Worm (Caenorhabditis elegans) whole organism, young adult: ENCODE measurements around the gene Y49F6C.6.

Source experiments
- B0019.2 ChIP-seq: fragments of 200-800 bp; sonication (Bioruptor generic); conservative IDR thresholded peaks from 2 replicates; pipeline ENCODE4 v1.3.6; 2022; ENCODE audit warnings: missing genetic modification reagents, missing genetic modification characterization, missing compliant biosample characterization
- D2030.7 ChIP-seq: fragments of 200-800 bp; sonication (Bioruptor generic); IDR thresholded peaks from 2 replicates; pipeline ENCODE4 v1.3.6; 2022; ENCODE audit warnings: missing genetic modification reagents, missing genetic modification characterization, missing compliant biosample characterization
- F22D6.2 ChIP-seq: sonication (generic microtip); optimal IDR thresholded peaks from 2 replicates; lab custom pipeline; 2016; ENCODE audit warnings: mild to moderate bottlenecking, missing genetic modification characterization, missing compliant biosample characterization
- F23B12.7 ChIP-seq: sonication (generic microtip); optimal IDR thresholded peaks from 2 replicates; lab custom pipeline; 2017; ENCODE audit warnings: missing genetic modification characterization, mild to moderate bottlenecking, missing compliant biosample characterization, antibody characterized with exemption, moderate library complexity; ENCODE audit not compliant: insufficient read depth
- F39B2.1 ChIP-seq: fragments of 200-800 bp; sonication (Bioruptor generic); IDR thresholded peaks from 2 replicates; pipeline ENCODE4 v1.3.6; 2022; ENCODE audit warnings: missing genetic modification reagents, missing genetic modification characterization, missing compliant biosample characterization
- F55B11.4 ChIP-seq: sonication (generic microtip); optimal IDR thresholded peaks from 2 replicates; lab custom pipeline; 2016; ENCODE audit warnings: missing compliant biosample characterization, missing genetic modification characterization, borderline replicate concordance; ENCODE audit not compliant: insufficient read depth
- F57C9.4 ChIP-seq: sonication (generic microtip); optimal IDR thresholded peaks from 2 replicates; lab custom pipeline; 2017; ENCODE audit warnings: mild to moderate bottlenecking, missing genetic modification characterization, missing compliant biosample characterization
- K11D2.4 ChIP-seq: fragments of 200-800 bp; sonication (Bioruptor generic); IDR thresholded peaks from 2 replicates; pipeline ENCODE4 v1.3.6; 2022; ENCODE audit warnings: missing genetic modification reagents, missing genetic modification characterization, missing compliant biosample characterization
- ZK185.1 ChIP-seq: sonication (generic microtip); optimal IDR thresholded peaks from 2 replicates; lab custom pipeline; 2016; ENCODE audit warnings: mild to moderate bottlenecking, missing genetic modification characterization, missing compliant biosample characterization; ENCODE audit not compliant: poor library complexity, severe bottlenecking
- akir-1 ChIP-seq: fragments of 200-800 bp; sonication (Bioruptor generic); optimal IDR thresholded peaks from 2 replicates; lab custom pipeline; 2018; ENCODE audit warnings: mild to moderate bottlenecking, missing genetic modification characterization, moderate library complexity, missing compliant biosample characterization
- athp-1 ChIP-seq: sonication (generic microtip); optimal IDR thresholded peaks from 2 replicates; lab custom pipeline; 2017; ENCODE audit warnings: mild to moderate bottlenecking, missing genetic modification characterization, missing compliant biosample characterization
- bed-1 ChIP-seq: fragments of 200-800 bp; sonication (Bioruptor generic); IDR thresholded peaks from 2 replicates; pipeline ENCODE4 v1.3.6; 2022; ENCODE audit warnings: missing genetic modification reagents, missing genetic modification characterization, missing compliant biosample characterization
- cebp-1 ChIP-seq, 2 experiments: fragments of 200-800 bp in 1 of 2; sonication (Bioruptor generic) in 1 of 2; sonication (generic microtip) in 1 of 2; IDR thresholded peaks in 1 of 2; optimal IDR thresholded peaks in 1 of 2; 2 replicates each; pipeline versions ENCODE4 v1.3.6 to Lab custom; 2017 to 2022; ENCODE audit warnings: missing compliant biosample characterization in 2 of 2, missing genetic modification characterization in 2 of 2, mild to moderate bottlenecking in 1 of 2, missing genetic modification reagents in 1 of 2, moderate library complexity in 1 of 2
- ceh-100 ChIP-seq: fragments of 200-800 bp; sonication (Bioruptor generic); IDR thresholded peaks from 2 replicates; pipeline ENCODE4 v1.3.6; 2022; ENCODE audit warnings: missing genetic modification reagents, missing genetic modification characterization, missing compliant biosample characterization
- ceh-79 ChIP-seq: sonication (generic microtip); optimal IDR thresholded peaks from 2 replicates; lab custom pipeline; 2017; ENCODE audit warnings: mild to moderate bottlenecking, missing genetic modification characterization, missing compliant biosample characterization
- ceh-91 ChIP-seq: fragments of 200-800 bp; sonication (Bioruptor generic); IDR thresholded peaks from 2 replicates; pipeline ENCODE4 v1.3.6; 2022; ENCODE audit warnings: missing genetic modification reagents, missing genetic modification characterization, missing compliant biosample characterization
- dpff-1 ChIP-seq: sonication (generic microtip); optimal IDR thresholded peaks from 2 replicates; lab custom pipeline; 2017; ENCODE audit warnings: mild to moderate bottlenecking, missing genetic modification characterization, missing compliant biosample characterization
- egl-44 ChIP-seq: fragments of 200-800 bp; sonication (Bioruptor generic); IDR thresholded peaks from 2 replicates; pipeline ENCODE4 v1.3.6; 2022; ENCODE audit warnings: missing genetic modification reagents, missing genetic modification characterization, missing compliant biosample characterization
- ekl-4 ChIP-seq: fragments of 200-800 bp; sonication (Bioruptor generic); IDR thresholded peaks from 2 replicates; pipeline ENCODE4 v1.3.6; 2022; ENCODE audit warnings: missing genetic modification reagents, missing genetic modification characterization, missing compliant biosample characterization
- ets-4 ChIP-seq: fragments of 200-800 bp; sonication (Bioruptor generic); optimal IDR thresholded peaks from 2 replicates; lab custom pipeline; 2018; ENCODE audit warnings: mild to moderate bottlenecking, missing genetic modification characterization, missing compliant biosample characterization
- hmg-1.2 ChIP-seq: fragments of 200-800 bp; sonication (Bioruptor generic); IDR thresholded peaks from 2 replicates; pipeline ENCODE4 v1.3.6; 2022; ENCODE audit warnings: missing genetic modification reagents, missing genetic modification characterization, missing compliant biosample characterization
- let-607 ChIP-seq, 2 experiments: fragments of 200-800 bp in 1 of 2; sonication (Bioruptor generic) in 1 of 2; sonication (generic microtip) in 1 of 2; optimal IDR thresholded peaks; 2 replicates each; lab custom pipeline; 2016 to 2018; ENCODE audit warnings: mild to moderate bottlenecking in 2 of 2, missing compliant biosample characterization in 2 of 2, missing genetic modification characterization in 2 of 2, moderate library complexity in 2 of 2, missing genotype in 1 of 2
- lin-35 ChIP-seq, 3 experiments: fragments of 150-350 bp in 2 of 3; sonication (generic microtip) in 1 of 3; optimal IDR thresholded peaks; 2 replicates each; lab custom pipeline; 2014 to 2018; ENCODE audit warnings: missing biosample characterization in 3 of 3, missing genetic modification characterization in 3 of 3, missing genetic modification reagents in 3 of 3
- lir-1 ChIP-seq: fragments of 200-800 bp; sonication (Bioruptor generic); conservative IDR thresholded peaks from 2 replicates; pipeline ENCODE4 v1.3.6; 2022; ENCODE audit warnings: missing genetic modification reagents, missing genetic modification characterization, missing compliant biosample characterization
- nfya-2 ChIP-seq: fragments of 200-800 bp; sonication (Bioruptor generic); IDR thresholded peaks from 2 replicates; pipeline ENCODE4 v1.3.6; 2022; ENCODE audit warnings: missing genetic modification reagents, missing genetic modification characterization, missing compliant biosample characterization
- nfyb-1 ChIP-seq: fragments of 200-800 bp; sonication (Bioruptor generic); IDR thresholded peaks from 2 replicates; pipeline ENCODE4 v1.3.6; 2022; ENCODE audit warnings: missing genetic modification reagents, missing genetic modification characterization, missing compliant biosample characterization
- nhr-179 ChIP-seq: sonication (generic microtip); optimal IDR thresholded peaks from 2 replicates; lab custom pipeline; 2016; ENCODE audit warnings: mild to moderate bottlenecking, missing genetic modification characterization, missing compliant biosample characterization
- nhr-80 ChIP-seq: sonication (generic microtip); optimal IDR thresholded peaks from 2 replicates; lab custom pipeline; 2016; ENCODE audit warnings: missing genetic modification characterization, missing compliant biosample characterization
- snpc-1.1 ChIP-seq: sonication (generic microtip); optimal IDR thresholded peaks from 2 replicates; lab custom pipeline; 2017; ENCODE audit warnings: missing genetic modification characterization, mild to moderate bottlenecking, missing compliant biosample characterization, antibody characterized with exemption, moderate library complexity, missing genotype, missing genetic modification reagents; ENCODE audit not compliant: insufficient read depth
- snpc-4 ChIP-seq, 5 experiments: fragments of 150-350 bp in 1 of 5; sonication (generic microtip) in 4 of 5; optimal IDR thresholded peaks; 2 replicates each; lab custom pipeline; 2014 to 2018; ENCODE audit warnings: missing genetic modification characterization in 5 of 5, missing biosample characterization in 3 of 5, antibody characterized with exemption in 2 of 5, mild to moderate bottlenecking in 2 of 5, missing compliant biosample characterization in 2 of 5, missing genotype in 2 of 5, moderate library complexity in 2 of 5, missing genetic modification reagents in 1 of 5
- somi-1 ChIP-seq: fragments of 200-800 bp; sonication (Bioruptor generic); optimal IDR thresholded peaks from 2 replicates; lab custom pipeline; 2018; ENCODE audit warnings: mild to moderate bottlenecking, missing genetic modification characterization, missing compliant biosample characterization
- tbx-9 ChIP-seq: sonication (generic microtip); optimal IDR thresholded peaks from 2 replicates; lab custom pipeline; 2016; ENCODE audit warnings: borderline replicate concordance, missing genetic modification characterization, inconsistent platforms, missing compliant biosample characterization
- zim-3 ChIP-seq: sonication (generic microtip); optimal IDR thresholded peaks from 2 replicates; lab custom pipeline; 2017; ENCODE audit warnings: mild to moderate bottlenecking, missing genetic modification characterization, moderate library complexity, missing compliant biosample characterization
- ztf-25 ChIP-seq: fragments of 200-800 bp; sonication (Bioruptor generic); IDR thresholded peaks from 2 replicates; pipeline ENCODE4 v1.3.6; 2022; ENCODE audit warnings: missing genetic modification reagents, missing genetic modification characterization, missing compliant biosample characterization
- ztf-3 ChIP-seq: fragments of 200-800 bp; sonication (Bioruptor generic); optimal IDR thresholded peaks from 2 replicates; lab custom pipeline; 2018; ENCODE audit warnings: mild to moderate bottlenecking, missing genetic modification characterization, missing compliant biosample characterization

Gene Y49F6C.6

ce11 chrII:3374779-3375178, 7.8 kb upstream of the Y49F6C.6 start, which contains the start of gene bath-10:
TSS of gene bath-10 (plus strand) at chrII:3375079.
- no peak for TF ChIP-seq F22D6.2 (tag; lab: Kevin White, UChicago)
- no peak for TF ChIP-seq nfya-2 (GFP tag; lab: Robert Waterston, UW)
- TF ChIP-seq bed-1 (GFP tag; lab: Robert Waterston, UW): no peak
- no peak for TF ChIP-seq ceh-79 (tag; lab: Kevin White, UChicago)
- TF ChIP-seq F39B2.1 (GFP tag; lab: Robert Waterston, UW): no peak
- no peak for TF ChIP-seq lir-1
- TF ChIP-seq tbx-9 (tag; lab: Kevin White, UChicago): no peak
- TF ChIP-seq egl-44 (GFP tag; lab: Robert Waterston, UW): no peak

- TF ChIP-seq F23B12.7 (tag; lab: Kevin White, UChicago): no peak
- TF ChIP-seq F57C9.4 (tag; lab: Kevin White, UChicago): no peak
- no peak for TF ChIP-seq ceh-91 (GFP tag; lab: Robert Waterston, UW)
- TF ChIP-seq cebp-1 (GFP tag; IDR thresholded peaks at IDR 0.05; lab: Robert Waterston, UW): no peak
- TF ChIP-seq cebp-1 (tag; optimal IDR thresholded peaks at IDR 0.05; lab: Kevin White, UChicago): no peak
- TF ChIP-seq F39B2.1 (GFP tag; lab: Robert Waterston, UW): no peak
- no peak for TF ChIP-seq akir-1 (GFP tag; lab: Kevin White, UChicago)
- no peak for TF ChIP-seq hmg-1.2 (GFP tag; lab: Robert Waterston, UW)
- TF ChIP-seq K11D2.4 (GFP tag; lab: Robert Waterston, UW): no peak
- TF ChIP-seq F22D6.2 (tag; lab: Kevin White, UChicago): no peak
- TF ChIP-seq ets-4 (GFP tag; lab: Kevin White, UChicago): no peak
- no peak for TF ChIP-seq F55B11.4 (tag; lab: Kevin White, UChicago)
- no peak for TF ChIP-seq ceh-100 (GFP tag; lab: Robert Waterston, UW)
- TF ChIP-seq lin-35 (GFP tag; optimal IDR thresholded peaks at IDR 0.05; lab: Kevin White, UChicago): no peak
- TF ChIP-seq ztf-25 (GFP tag; lab: Robert Waterston, UW): no peak
- TF ChIP-seq snpc-4 (GFP tag; optimal IDR thresholded peaks at IDR 0.05; lab: Kevin White, UChicago): no peak
- no peak for TF ChIP-seq snpc-4 (tag; optimal IDR thresholded peaks at IDR 0.05; lab: Kevin White, UChicago)
Observed at ce11 chrII:3373875-3374274, 6.9 kb upstream of the Y49F6C.6 start.

- no peak for TF ChIP-seq nhr-80 (tag; lab: Kevin White, UChicago)
- no peak for TF ChIP-seq ztf-3 (GFP tag; lab: Kevin White, UChicago)
- no peak for TF ChIP-seq somi-1
- TF ChIP-seq B0019.2 (GFP tag; lab: Robert Waterston, UW): no peak
- no peak for TF ChIP-seq let-607 (tag; optimal IDR thresholded peaks at IDR 0.05; lab: Kevin White, UChicago)
- no peak for TF ChIP-seq D2030.7
- no peak for TF ChIP-seq athp-1 (tag; lab: Kevin White, UChicago)
- TF ChIP-seq dpff-1 (tag; lab: Kevin White, UChicago): no peak
- TF ChIP-seq ekl-4: no peak
- no peak for TF ChIP-seq ztf-25 (GFP tag; lab: Robert Waterston, UW)
- TF ChIP-seq nhr-179 (tag; lab: Kevin White, UChicago): no peak
- no peak for TF ChIP-seq nfyb-1 (GFP tag; lab: Robert Waterston, UW)
- no peak for TF ChIP-seq akir-1 (GFP tag; lab: Kevin White, UChicago)
- no peak for TF ChIP-seq snpc-1.1 (tag; lab: Kevin White, UChicago)
- no peak for TF ChIP-seq zim-3 (tag; lab: Kevin White, UChicago)
- no peak for TF ChIP-seq ZK185.1
- TF ChIP-seq, all 124 proteins: peak for 0
Observed at ce11 chrII:3371010-3371409, 4.0 kb upstream of the Y49F6C.6 start, which contains the start of gene bath-23. TSS of gene bath-23 (plus strand) at chrII:3371310.
